Worm (Caenorhabditis elegans) whole organism, mixed stage, embryonic: ENCODE data around the gene nhr-195.

Experiments used
- M03D4.4 ChIP-seq: sonication (generic microtip); optimal IDR thresholded peaks from 2 replicates; lab custom pipeline; 2017; ENCODE audit warnings: mild to moderate bottlenecking, missing genetic modification characterization, missing compliant biosample characterization
- bed-3 ChIP-seq: fragments of 200-800 bp; sonication (Bioruptor generic); optimal IDR thresholded peaks from 3 replicates; lab custom pipeline; 2018; ENCODE audit warnings: mild to moderate bottlenecking, missing genetic modification characterization, moderate library complexity, missing compliant biosample characterization
- blmp-1 ChIP-seq: fragments of 150-350 bp; optimal IDR thresholded peaks from 2 replicates; lab custom pipeline; 2014; ENCODE audit warnings: missing biosample characterization, missing genetic modification characterization
- ceh-39 ChIP-seq: fragments of 150-350 bp; optimal IDR thresholded peaks from 2 replicates; lab custom pipeline; 2014; ENCODE audit warnings: missing biosample characterization, missing genetic modification characterization
- ceh-43 ChIP-seq: fragments of 200-800 bp; sonication (Bioruptor generic); optimal IDR thresholded peaks from 2 replicates; lab custom pipeline; 2018; ENCODE audit warnings: mild to moderate bottlenecking, missing genetic modification characterization, moderate library complexity, missing compliant biosample characterization
- ceh-83 ChIP-seq: fragments of 200-800 bp; sonication (Bioruptor generic); optimal IDR thresholded peaks from 2 replicates; lab custom pipeline; 2018; ENCODE audit warnings: mild to moderate bottlenecking, missing genetic modification characterization, missing compliant biosample characterization
- cnd-1 ChIP-seq: fragments of 200-800 bp; sonication (Bioruptor generic); optimal IDR thresholded peaks from 2 replicates; lab custom pipeline; 2018; ENCODE audit warnings: mild to moderate bottlenecking, missing genetic modification characterization, missing compliant biosample characterization
- drap-1 ChIP-seq: fragments of 200-800 bp; sonication (Bioruptor generic); optimal IDR thresholded peaks from 3 replicates; lab custom pipeline; 2018; ENCODE audit warnings: mild to moderate bottlenecking, missing genetic modification characterization, missing compliant biosample characterization
- elt-1 ChIP-seq: sonication (generic microtip); optimal IDR thresholded peaks from 2 replicates; lab custom pipeline; 2017; ENCODE audit warnings: missing genetic modification characterization, mild to moderate bottlenecking, missing compliant biosample characterization, antibody characterized with exemption, moderate library complexity, borderline replicate concordance; ENCODE audit not compliant: insufficient read depth
- elt-3 ChIP-seq: fragments of 150-350 bp; optimal IDR thresholded peaks from 2 replicates; lab custom pipeline; 2014; ENCODE audit warnings: missing biosample characterization, missing genetic modification characterization
- flh-1 ChIP-seq: fragments of 200-800 bp; sonication (Bioruptor generic); optimal IDR thresholded peaks from 2 replicates; lab custom pipeline; 2018; ENCODE audit warnings: mild to moderate bottlenecking, missing genetic modification characterization, moderate library complexity, missing compliant biosample characterization
- ham-2 ChIP-seq: fragments of 200-800 bp; sonication (Bioruptor generic); optimal IDR thresholded peaks from 2 replicates; lab custom pipeline; 2018; ENCODE audit warnings: mild to moderate bottlenecking, missing genetic modification characterization, missing compliant biosample characterization
- hlh-1 ChIP-seq: fragments of 150-350 bp; optimal IDR thresholded peaks from 2 replicates; lab custom pipeline; 2014; ENCODE audit warnings: missing biosample characterization, missing genetic modification reagents, missing genetic modification characterization
- lin-13 ChIP-seq: fragments of 150-350 bp; optimal IDR thresholded peaks from 2 replicates; lab custom pipeline; 2014; ENCODE audit warnings: missing biosample characterization, missing genetic modification characterization
- lin-32 ChIP-seq: fragments of 200-800 bp; sonication (Bioruptor generic); optimal IDR thresholded peaks from 2 replicates; lab custom pipeline; 2018; ENCODE audit warnings: mild to moderate bottlenecking, missing genetic modification characterization, missing compliant biosample characterization
- lsy-2 ChIP-seq: fragments of 150-350 bp; optimal IDR thresholded peaks from 2 replicates; lab custom pipeline; 2014; ENCODE audit warnings: missing biosample characterization, missing genetic modification characterization
- mab-5 ChIP-seq: fragments of 150-350 bp; optimal IDR thresholded peaks from 2 replicates; lab custom pipeline; 2014; ENCODE audit warnings: missing biosample characterization, missing genetic modification characterization
- mep-1 ChIP-seq: fragments of 150-350 bp; optimal IDR thresholded peaks from 2 replicates; lab custom pipeline; 2017; ENCODE audit warnings: missing biosample characterization, missing genetic modification reagents, missing genetic modification characterization, inconsistent platforms
- mls-2 ChIP-seq: sonication (generic microtip); optimal IDR thresholded peaks from 2 replicates; lab custom pipeline; 2016; ENCODE audit warnings: mild to moderate bottlenecking, missing genetic modification characterization, moderate library complexity, missing compliant biosample characterization
- nhr-12 ChIP-seq: fragments of 150-350 bp; optimal IDR thresholded peaks from 2 replicates; lab custom pipeline; 2014; ENCODE audit warnings: missing biosample characterization, missing genetic modification characterization
- nhr-2 ChIP-seq: fragments of 150-350 bp; optimal IDR thresholded peaks from 2 replicates; lab custom pipeline; 2014; ENCODE audit warnings: missing biosample characterization, missing genetic modification characterization
- nhr-237 ChIP-seq: fragments of 150-350 bp; optimal IDR thresholded peaks from 2 replicates; lab custom pipeline; 2014; ENCODE audit warnings: missing biosample characterization, missing genetic modification characterization
- nhr-28 ChIP-seq: fragments of 150-350 bp; optimal IDR thresholded peaks from 2 replicates; lab custom pipeline; 2014; ENCODE audit warnings: missing biosample characterization, missing genetic modification characterization
- nhr-76 ChIP-seq: sonication (generic microtip); optimal IDR thresholded peaks from 2 replicates; lab custom pipeline; 2017; ENCODE audit warnings: missing biosample characterization, missing genetic modification characterization
- pha-4 ChIP-seq: fragments of 150-350 bp; optimal IDR thresholded peaks from 2 replicates; lab custom pipeline; 2018; ENCODE audit warnings: missing biosample characterization, missing genetic modification reagents, missing genetic modification characterization
- sem-2 ChIP-seq: fragments of 200-800 bp; sonication (Bioruptor generic); optimal IDR thresholded peaks from 2 replicates; lab custom pipeline; 2018; ENCODE audit warnings: mild to moderate bottlenecking, missing genetic modification characterization, missing compliant biosample characterization
- snpc-4 ChIP-seq: fragments of 150-350 bp; optimal IDR thresholded peaks from 2 replicates; lab custom pipeline; 2014; ENCODE audit warnings: missing biosample characterization, missing genetic modification characterization
- sptf-1 ChIP-seq: sonication (generic microtip); optimal IDR thresholded peaks from 2 replicates; lab custom pipeline; 2017; ENCODE audit warnings: mild to moderate bottlenecking, missing genetic modification characterization, moderate library complexity, missing compliant biosample characterization
- tbx-8 ChIP-seq: fragments of 200-800 bp; sonication (Bioruptor generic); optimal IDR thresholded peaks from 2 replicates; lab custom pipeline; 2018; ENCODE audit warnings: mild to moderate bottlenecking, missing genetic modification characterization, moderate library complexity, missing compliant biosample characterization
- unc-120 ChIP-seq: sonication (generic microtip); optimal IDR thresholded peaks from 2 replicates; lab custom pipeline; 2017; ENCODE audit warnings: missing genetic modification characterization, missing compliant biosample characterization; ENCODE audit not compliant: poor library complexity, severe bottlenecking
- unc-39 ChIP-seq: fragments of 150-350 bp; optimal IDR thresholded peaks from 2 replicates; lab custom pipeline; 2014; ENCODE audit warnings: missing biosample characterization, missing genetic modification characterization
- unc-62 ChIP-seq: fragments of 150-350 bp; optimal IDR thresholded peaks from 2 replicates; lab custom pipeline; 2014; ENCODE audit warnings: missing biosample characterization, missing genetic modification reagents, missing genetic modification characterization
- zip-8 ChIP-seq: fragments of 150-350 bp; optimal IDR thresholded peaks from 2 replicates; lab custom pipeline; 2014; ENCODE audit warnings: missing biosample characterization, missing genetic modification characterization
- ztf-11 ChIP-seq: fragments of 150-350 bp; optimal IDR thresholded peaks from 2 replicates; lab custom pipeline; 2014; ENCODE audit warnings: missing biosample characterization, missing genetic modification characterization

The nhr-195 gene

DNA sequence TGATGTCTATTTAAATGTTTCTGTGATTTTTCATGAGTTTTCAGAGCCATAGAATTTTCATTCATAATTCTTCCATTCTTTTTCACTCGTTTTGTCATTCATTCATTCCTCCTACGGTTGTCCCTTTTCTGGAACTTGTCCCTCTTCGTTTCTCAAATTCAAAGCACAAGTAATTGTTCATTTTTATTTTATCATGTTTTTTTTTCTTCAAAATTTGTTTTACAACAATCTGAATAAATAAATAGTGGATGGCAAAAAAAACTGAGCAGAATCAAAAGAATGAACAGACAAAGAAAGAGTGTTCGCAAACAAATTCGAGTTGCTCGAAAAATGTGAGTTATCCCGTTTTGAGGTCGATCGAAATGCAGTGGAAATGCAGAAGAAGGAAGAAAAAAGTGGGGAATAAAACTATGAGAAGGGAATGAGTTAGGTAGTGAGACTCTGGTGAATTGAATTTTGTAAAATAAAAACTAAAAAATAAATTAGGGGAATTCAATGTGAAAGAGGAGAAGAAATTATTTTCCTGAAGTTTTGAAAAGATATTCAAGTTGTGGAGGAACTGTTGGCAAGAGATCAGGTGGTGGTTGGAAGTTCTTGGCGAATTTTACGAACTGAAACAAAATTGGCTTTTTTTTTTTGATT, 32.6 kb downstream of the nhr-195 start:
- TF ChIP-seq nhr-76 (tag; lab: Kevin White, UChicago): no peak
- TF ChIP-seq hlh-1 (tag; lab: Kevin White, UChicago): no peak
- TF ChIP-seq ztf-11 (tag; lab: Kevin White, UChicago): no peak
- TF ChIP-seq sem-2 (GFP tag; lab: Kevin White, UChicago): no peak
- no peak for TF ChIP-seq nhr-237 (tag; lab: Kevin White, UChicago)
- no peak for TF ChIP-seq lsy-2 (tag; lab: Kevin White, UChicago)
- no peak for TF ChIP-seq elt-1 (tag; lab: Kevin White, UChicago)
- TF ChIP-seq flh-1 (GFP tag; lab: Kevin White, UChicago): no peak
- TF ChIP-seq lin-13 (tag; lab: Kevin White, UChicago): no peak
- no peak for TF ChIP-seq mab-5 (tag; lab: Kevin White, UChicago)
- TF ChIP-seq nhr-12: no peak
- no peak for TF ChIP-seq drap-1
- no peak for TF ChIP-seq pha-4 (tag; lab: Kevin White, UChicago)
- TF ChIP-seq elt-3: no peak
- no peak for TF ChIP-seq nhr-28 (tag; lab: Kevin White, UChicago)
- TF ChIP-seq mep-1: no peak
- no peak for TF ChIP-seq ceh-39 (tag; lab: Kevin White, UChicago)
- no peak for TF ChIP-seq unc-62 (GFP tag; lab: Kevin White, UChicago)
- TF ChIP-seq zip-8 (tag; lab: Kevin White, UChicago): no peak

DNA sequence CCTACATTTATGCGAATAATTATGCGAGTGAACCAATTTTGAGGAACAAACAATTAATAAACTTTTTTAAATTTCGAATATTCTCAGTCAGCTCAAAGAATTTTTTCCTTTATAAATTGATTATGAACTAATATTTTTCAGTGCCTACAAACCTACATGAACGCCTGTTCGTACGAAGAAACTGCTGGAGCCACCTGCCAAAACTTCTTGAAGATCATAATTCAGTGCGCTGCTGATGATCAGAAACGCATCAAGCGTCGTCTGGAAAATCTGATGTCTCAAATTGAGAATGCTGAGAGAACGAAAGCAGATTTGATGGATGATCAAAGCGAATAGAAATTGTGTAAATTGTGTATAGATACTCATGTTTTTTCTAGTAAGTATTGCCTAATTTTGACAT, 33.2 kb downstream of the nhr-195 start:
- TF ChIP-seq M03D4.4: no peak
- TF ChIP-seq ztf-11 (tag; lab: Kevin White, UChicago): no peak
- no peak for TF ChIP-seq mep-1
- TF ChIP-seq lin-13 (tag; lab: Kevin White, UChicago): no peak
- TF ChIP-seq lsy-2 (tag; lab: Kevin White, UChicago): no peak
- TF ChIP-seq ceh-83 (GFP tag; lab: Kevin White, UChicago): no peak
- no peak for TF ChIP-seq tbx-8 (GFP tag; lab: Kevin White, UChicago)
- TF ChIP-seq blmp-1 (tag; lab: Kevin White, UChicago): no peak
- TF ChIP-seq mab-5 (tag; lab: Kevin White, UChicago): no peak
- no peak for TF ChIP-seq mls-2 (tag; lab: Kevin White, UChicago)
- no peak for TF ChIP-seq flh-1 (GFP tag; lab: Kevin White, UChicago)
- TF ChIP-seq bed-3: no peak
- no peak for TF ChIP-seq unc-62 (GFP tag; lab: Kevin White, UChicago)
- no peak for TF ChIP-seq cnd-1 (tag; lab: Kevin White, UChicago)
- no peak for TF ChIP-seq hlh-1 (tag; lab: Kevin White, UChicago)
- no peak for TF ChIP-seq nhr-28 (tag; lab: Kevin White, UChicago)
- TF ChIP-seq nhr-2 (tag; lab: Kevin White, UChicago): no peak
- no peak for TF ChIP-seq pha-4 (tag; lab: Kevin White, UChicago)

DNA sequence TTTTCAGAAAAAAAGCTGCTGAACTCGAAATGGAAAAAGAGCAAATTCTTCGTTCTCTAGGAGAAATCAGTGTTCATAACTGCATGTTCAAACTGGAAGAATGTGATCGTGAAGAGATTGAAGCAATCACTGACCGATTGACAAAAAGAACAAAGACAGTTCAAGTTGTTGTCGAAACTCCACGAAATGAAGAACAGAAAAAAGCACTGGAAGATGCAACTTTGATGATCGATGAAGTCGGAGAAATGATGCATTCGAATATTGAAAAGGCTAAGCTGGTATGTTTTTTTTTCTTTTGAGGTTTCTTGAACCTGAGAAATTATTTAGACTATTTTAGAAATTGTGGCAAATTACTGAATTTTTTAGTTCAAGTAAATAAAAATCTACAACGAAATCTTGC, 33.7 kb downstream of the nhr-195 start:
- TF ChIP-seq ceh-83 (GFP tag; lab: Kevin White, UChicago) (no peak), pha-4 (tag; lab: Kevin White, UChicago) (no peak), lin-32 (no peak), drap-1 (no peak), lsy-2 (tag; lab: Kevin White, UChicago) (no peak), snpc-4 (no peak), ceh-43 (no peak), zip-8 (tag; lab: Kevin White, UChicago) (no peak), unc-120 (tag; lab: Kevin White, UChicago) (no peak), nhr-12 (no peak), mep-1 (no peak), elt-3 (no peak), flh-1 (GFP tag; lab: Kevin White, UChicago) (no peak), unc-62 (GFP tag; lab: Kevin White, UChicago) (no peak), nhr-76 (tag; lab: Kevin White, UChicago) (no peak), lin-13 (tag; lab: Kevin White, UChicago) (no peak), unc-39 (no peak), ham-2 (GFP tag; lab: Kevin White, UChicago) (no peak), sptf-1 (tag; lab: Kevin White, UChicago) (no peak)
